Worm (Caenorhabditis elegans): ENCODE data around the gene Y116A8A.2.

The Y116A8A.2 gene

DNA sequence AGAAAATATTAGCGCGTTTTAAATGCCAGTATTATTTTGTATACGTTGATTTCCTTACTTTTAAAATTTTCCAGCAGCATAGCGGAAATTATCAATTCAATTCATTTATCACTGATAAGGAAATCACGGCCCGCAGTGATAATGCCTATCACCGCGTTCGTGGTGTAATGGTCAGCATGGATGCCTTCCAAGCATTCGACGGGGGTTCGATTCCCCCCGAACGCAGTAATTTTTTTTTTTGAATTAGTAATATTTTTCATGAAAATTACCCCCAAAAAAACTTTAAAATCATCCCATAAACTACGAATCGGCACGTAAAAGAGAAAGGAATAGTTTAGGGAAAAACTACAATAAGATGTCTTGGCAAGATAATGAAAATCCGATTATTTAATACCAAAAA lies 38.7 kb downstream of the Y116A8A.2 start (continued):
- peak; percentile 29 for TF ChIP-seq snpc-3.4 (tag; optimal IDR thresholded peaks at IDR 0.05)
- TF ChIP-seq lin-54 (GFP tag; optimal IDR thresholded peaks at IDR 0.05) = peak; percentile 32
- no peak for TF ChIP-seq ztf-28 (GFP tag; IDR thresholded peaks at IDR 0.05)
- peak; percentile 95 for TF ChIP-seq tbp1 (GFP tag; optimal IDR thresholded peaks at IDR 0.05)
- no peak for TF ChIP-seq nhr-120 (GFP tag; IDR thresholded peaks at IDR 0.05)
- TF ChIP-seq F55B11.4 (tag; optimal IDR thresholded peaks at IDR 0.05; ENCODE audit: borderline replicate concordance, insufficient read depth) = no peak
- TF ChIP-seq cebp-2 (GFP tag; IDR thresholded peaks at IDR 0.05) = 0 out of 2 replicates have a peak, but pooled peaks have one; percentile 43
- no peak for TF ChIP-seq Y67H2A.10 (GFP tag; conservative IDR thresholded peaks at IDR 0.05)
- no peak for TF ChIP-seq madf-6 (GFP tag; IDR thresholded peaks at IDR 0.05)
- peak; percentile 2 for TF ChIP-seq F22D6.2 (tag; optimal IDR thresholded peaks at IDR 0.05)
- peak; percentile 47 for TF ChIP-seq zim-3 (tag; optimal IDR thresholded peaks at IDR 0.05)
- TF ChIP-seq ztf-22 (GFP tag; optimal IDR thresholded peaks at IDR 0.05) = no peak
- peak; percentile 46 for TF ChIP-seq athp-1 (tag; optimal IDR thresholded peaks at IDR 0.05)
- TF ChIP-seq rcor-1 (GFP tag; IDR thresholded peaks at IDR 0.05) = peak; percentile 33
- no peak for TF ChIP-seq attf-3 (GFP tag; conservative IDR thresholded peaks at IDR 0.05)
- TF ChIP-seq snpc-4 (GFP tag; optimal IDR thresholded peaks at IDR 0.05) = peak; percentile 90
- TF ChIP-seq snpc-4 (tag; optimal IDR thresholded peaks at IDR 0.05) = peak; percentile 45 to 97 (median 94)
- no peak for TF ChIP-seq gei-17 (GFP tag; optimal IDR thresholded peaks at IDR 0.05)
- 0 out of 2 replicates have a peak, but pooled peaks have one; percentile 16 for TF ChIP-seq let-526 (GFP tag; IDR thresholded peaks at IDR 0.05)
- no peak for TF ChIP-seq xnd-1 (tag; optimal IDR thresholded peaks at IDR 0.05)
- TF ChIP-seq F33H1.4 (GFP tag; IDR thresholded peaks at IDR 0.05) = no peak
- no peak for TF ChIP-seq C06A6.2 (GFP tag; conservative IDR thresholded peaks at IDR 0.05)
- no peak for TF ChIP-seq repo-1 (tag; optimal IDR thresholded peaks at IDR 0.05)
- TF ChIP-seq Y95B8A.8 (GFP tag; IDR thresholded peaks at IDR 0.05) = no peak
- TF ChIP-seq mel-28 (tag; optimal IDR thresholded peaks at IDR 0.05; ENCODE audit: borderline replicate concordance) = no peak
- TF ChIP-seq ceh-40 (GFP tag; IDR thresholded peaks at IDR 0.05) = no peak
- TF ChIP-seq ztf-6 (GFP tag; IDR thresholded peaks at IDR 0.05) = peak; percentile 14; the same call in 1 of the 2 replicates
- TF ChIP-seq rpc-1 (optimal IDR thresholded peaks at IDR 0.05) = peak; percentile 91
- TF ChIP-seq rpc-1 (tag; optimal IDR thresholded peaks at IDR 0.05) = peak; percentile 98

Measured in whole organism, young adult.